Fruit fly (Drosophila melanogaster) whole organism, embryonic: ENCODE measurements around the gene Orc2.
A peak's percentile ranks its signal among the peaks of the same experiment; 100 is the strongest.

ENCODE experiments used
- Aef1 ChIP-seq: fragments of 200-800 bp; sonication (Bioruptor generic); IDR thresholded peaks from 3 replicates; pipeline ENCODE4 v1.3.6; 2022; ENCODE audit warnings: missing biosample characterization, missing genetic modification characterization
- CG11398 ChIP-seq: fragments of 200-800 bp; sonication (Bioruptor generic); optimal IDR thresholded peaks from 2 replicates; lab custom pipeline; 2016; ENCODE audit warnings: missing biosample characterization, missing genetic modification characterization
- CG12155 ChIP-seq: fragments of 200-800 bp; sonication (Bioruptor generic); optimal IDR thresholded peaks from 3 replicates; lab custom pipeline; 2016; ENCODE audit warnings: missing biosample characterization, missing genetic modification characterization
- CG14710 ChIP-seq: fragments of 200-800 bp; sonication (Bioruptor generic); optimal IDR thresholded peaks from 3 replicates; lab custom pipeline; 2019; ENCODE audit warnings: missing biosample characterization, mild to moderate bottlenecking, missing genetic modification characterization, moderate library complexity
- CG15514 ChIP-seq: fragments of 200-800 bp; sonication (Bioruptor generic); optimal IDR thresholded peaks from 3 replicates; lab custom pipeline; 2017; ENCODE audit warnings: missing biosample characterization, missing genetic modification characterization, mild to moderate bottlenecking, moderate library complexity, missing genetic modification reagents
- CG17912 ChIP-seq: fragments of 200-800 bp; sonication (Bioruptor generic); optimal IDR thresholded peaks from 2 replicates; lab custom pipeline; 2018; ENCODE audit warnings: missing biosample characterization, mild to moderate bottlenecking, missing genetic modification characterization
- CG18011 ChIP-seq: fragments of 200-800 bp; sonication (Bioruptor generic); optimal IDR thresholded peaks from 2 replicates; lab custom pipeline; 2017; ENCODE audit warnings: missing biosample characterization, missing genetic modification characterization, mild to moderate bottlenecking, moderate library complexity, missing genotype
- CG31365 ChIP-seq: fragments of 200-800 bp; sonication (Bioruptor generic); optimal IDR thresholded peaks from 2 replicates; lab custom pipeline; 2018; ENCODE audit warnings: missing biosample characterization, mild to moderate bottlenecking, missing genetic modification characterization
- CG32532 ChIP-seq: fragments of 200-800 bp; sonication (Bioruptor generic); IDR thresholded peaks from 2 replicates; pipeline ENCODE4 v1.3.6; 2022; ENCODE audit warnings: missing biosample characterization, missing genetic modification characterization
- CG32767 ChIP-seq: fragments of 200-800 bp; sonication (Bioruptor generic); IDR thresholded peaks from 2 replicates; pipeline ENCODE4 v1.3.6; 2022; ENCODE audit warnings: missing biosample characterization, missing genetic modification characterization
- CG3281 ChIP-seq: fragments of 200-800 bp; sonication (Bioruptor generic); optimal IDR thresholded peaks from 3 replicates; lab custom pipeline; 2017; ENCODE audit warnings: missing biosample characterization, mild to moderate bottlenecking, missing genetic modification characterization
- CG34224 ChIP-seq: fragments of 200-800 bp; sonication (Bioruptor generic); IDR thresholded peaks from 3 replicates; pipeline ENCODE4 v1.3.6; 2022; ENCODE audit warnings: missing biosample characterization, missing genetic modification characterization; ENCODE audit not compliant: partially characterized antibody
- CG4282 ChIP-seq: fragments of 200-800 bp; sonication (Bioruptor generic); optimal IDR thresholded peaks from 2 replicates; lab custom pipeline; 2016; ENCODE audit warnings: missing biosample characterization, missing genetic modification characterization
- CG4328 ChIP-seq: fragments of 200-800 bp; sonication (Bioruptor generic); optimal IDR thresholded peaks from 3 replicates; lab custom pipeline; 2017; ENCODE audit warnings: missing biosample characterization, missing genetic modification reagents, missing genetic modification characterization
- CG5953 ChIP-seq: fragments of 200-800 bp; sonication (Bioruptor generic); IDR thresholded peaks from 2 replicates; pipeline ENCODE4 v1.3.6; 2022; ENCODE audit warnings: missing biosample characterization, missing genetic modification characterization
- CG7357 ChIP-seq: fragments of 200-800 bp; sonication (Bioruptor generic); IDR thresholded peaks from 3 replicates; pipeline ENCODE4 v1.3.6; 2022; ENCODE audit warnings: missing biosample characterization, missing genetic modification characterization
- CG8089 ChIP-seq: fragments of 200-800 bp; sonication (Bioruptor generic); optimal IDR thresholded peaks from 3 replicates; lab custom pipeline; 2016; ENCODE audit warnings: missing biosample characterization, missing genetic modification characterization
- CTCF ChIP-seq: fragments of 200-800 bp; sonication (Bioruptor generic); optimal IDR thresholded peaks from 2 replicates; lab custom pipeline; 2017; ENCODE audit warnings: missing biosample characterization, mild to moderate bottlenecking, missing genetic modification characterization, moderate library complexity
- CkIIα-i1 ChIP-seq: fragments of 200-800 bp; sonication (Bioruptor generic); IDR thresholded peaks from 2 replicates; pipeline ENCODE4 v1.3.6; 2022; ENCODE audit warnings: missing biosample characterization, missing genetic modification characterization
- Fer1 ChIP-seq: fragments of 200-800 bp; sonication (Bioruptor generic); optimal IDR thresholded peaks from 2 replicates; lab custom pipeline; 2017; ENCODE audit warnings: missing biosample characterization, mild to moderate bottlenecking, missing genetic modification characterization
- Gug ChIP-seq: fragments of 200-800 bp; sonication (Bioruptor generic); IDR thresholded peaks from 4 replicates; pipeline ENCODE4 v1.3.6; 2022; ENCODE audit warnings: missing biosample characterization, missing genetic modification characterization
- MTF-1 ChIP-seq: fragments of 200-800 bp; sonication (Bioruptor generic); optimal IDR thresholded peaks from 2 replicates; lab custom pipeline; 2018; ENCODE audit warnings: missing biosample characterization, mild to moderate bottlenecking, missing genetic modification characterization, borderline replicate concordance
- Max ChIP-seq: fragments of 200-800 bp; sonication (Bioruptor generic); optimal IDR thresholded peaks from 2 replicates; lab custom pipeline; 2016; ENCODE audit warnings: missing biosample characterization, mild to moderate bottlenecking, missing genetic modification characterization
- Pdp1 ChIP-seq, 2 experiments: fragments of 200-800 bp; sonication (Bioruptor generic); optimal IDR thresholded peaks; 3 replicates each; lab custom pipeline; 2016; ENCODE audit warnings: missing biosample characterization in 2 of 2, missing genetic modification characterization in 2 of 2, mild to moderate bottlenecking in 1 of 2, moderate library complexity in 1 of 2
- Sin3A ChIP-seq: fragments of >200 bp; optimal IDR thresholded peaks from 2 replicates; lab custom pipeline; 2018
- Spps ChIP-seq: fragments of 200-800 bp; sonication (Bioruptor generic); optimal IDR thresholded peaks from 2 replicates; lab custom pipeline; 2018; ENCODE audit warnings: missing biosample characterization, mild to moderate bottlenecking, missing genetic modification characterization
- Tbp ChIP-seq: fragments of >200 bp; optimal IDR thresholded peaks from 2 replicates; lab custom pipeline; 2018; ENCODE audit warnings: missing biosample characterization, missing genetic modification characterization
- ase ChIP-seq: fragments of 200-800 bp; sonication (Bioruptor generic); IDR thresholded peaks from 3 replicates; pipeline ENCODE4 v1.3.6; 2022; ENCODE audit warnings: missing biosample characterization, missing genetic modification characterization
- bbx ChIP-seq: fragments of 200-800 bp; sonication (Bioruptor generic); IDR thresholded peaks from 2 replicates; pipeline ENCODE4 v1.3.6; 2022; ENCODE audit warnings: missing biosample characterization, missing genetic modification characterization; ENCODE audit not compliant: partially characterized antibody
- bsh ChIP-seq, 2 experiments: fragments of 200-800 bp; sonication (Bioruptor generic); optimal IDR thresholded peaks; 2 replicates each; lab custom pipeline; 2017 to 2018; ENCODE audit warnings: mild to moderate bottlenecking in 2 of 2, missing biosample characterization in 2 of 2, missing genetic modification characterization in 2 of 2, moderate library complexity in 1 of 2
- btn ChIP-seq: fragments of 200-800 bp; sonication (Bioruptor generic); optimal IDR thresholded peaks from 2 replicates; lab custom pipeline; 2016; ENCODE audit warnings: missing biosample characterization, missing genetic modification characterization
- cad ChIP-seq: fragments of >200 bp; optimal IDR thresholded peaks from 2 replicates; lab custom pipeline; 2017; ENCODE audit warnings: missing biosample characterization, missing genetic modification characterization
- chm ChIP-seq: fragments of 200-800 bp; sonication (Bioruptor generic); IDR thresholded peaks from 2 replicates; pipeline ENCODE4 v1.3.6; 2022; ENCODE audit warnings: missing biosample characterization, missing genetic modification characterization
- chn ChIP-seq: fragments of 200-800 bp; sonication (Bioruptor generic); optimal IDR thresholded peaks from 2 replicates; lab custom pipeline; 2016; ENCODE audit warnings: missing biosample characterization, missing genetic modification characterization
- disco-r ChIP-seq: fragments of 200-800 bp; sonication (Bioruptor generic); optimal IDR thresholded peaks from 2 replicates; lab custom pipeline; 2016; ENCODE audit warnings: missing biosample characterization, missing genetic modification characterization
- dpn ChIP-seq, 2 experiments: fragments of 200-800 bp; sonication (Bioruptor generic); optimal IDR thresholded peaks; 3 replicates each; lab custom pipeline; 2016; ENCODE audit warnings: missing biosample characterization in 2 of 2, missing genetic modification characterization in 2 of 2
- dysf ChIP-seq: fragments of 200-800 bp; sonication (Bioruptor generic); IDR thresholded peaks from 3 replicates; pipeline ENCODE4 v1.3.6; 2022; ENCODE audit warnings: missing biosample characterization, missing genetic modification characterization
- fd3F ChIP-seq: fragments of 200-800 bp; sonication (Bioruptor generic); optimal IDR thresholded peaks from 2 replicates; lab custom pipeline; 2018; ENCODE audit warnings: missing biosample characterization, mild to moderate bottlenecking, missing genetic modification characterization, moderate library complexity
- fru ChIP-seq: fragments of >200 bp; optimal IDR thresholded peaks from 2 replicates; lab custom pipeline; 2017
- grau ChIP-seq: fragments of 200-800 bp; optimal IDR thresholded peaks from 3 replicates; lab custom pipeline; 2019; ENCODE audit warnings: missing biosample characterization, mild to moderate bottlenecking, missing genetic modification characterization, moderate library complexity
- gt ChIP-seq: fragments of 200-800 bp; sonication (Bioruptor generic); IDR thresholded peaks from 2 replicates; pipeline ENCODE4 v1.3.6; 2022; ENCODE audit warnings: missing biosample characterization, missing genetic modification characterization
- odd ChIP-seq: fragments of 200-800 bp; sonication (Bioruptor generic); optimal IDR thresholded peaks from 2 replicates; lab custom pipeline; 2017; ENCODE audit warnings: missing biosample characterization, mild to moderate bottlenecking, missing genetic modification characterization
- pfk ChIP-seq: fragments of 200-800 bp; sonication (Bioruptor generic); optimal IDR thresholded peaks from 2 replicates; lab custom pipeline; 2018; ENCODE audit warnings: missing biosample characterization, mild to moderate bottlenecking, missing genetic modification characterization, moderate library complexity
- prd ChIP-seq, 3 experiments: fragments of >200 bp in 2 of 3; fragments of 200-800 bp in 1 of 3; sonication (Bioruptor generic) in 1 of 3; optimal IDR thresholded peaks in 2 of 3; IDR thresholded peaks in 1 of 3; 2 replicates in 2 of 3; 3 replicates in 1 of 3; pipeline versions ENCODE4 v1.3.6 to Lab custom; 2017 to 2022; ENCODE audit warnings: missing biosample characterization in 1 of 3, missing genetic modification characterization in 1 of 3
- run ChIP-seq: fragments of 200-800 bp; sonication (Bioruptor generic); optimal IDR thresholded peaks from 3 replicates; lab custom pipeline; 2018; ENCODE audit warnings: missing biosample characterization, mild to moderate bottlenecking, missing genetic modification characterization
- scrt ChIP-seq: fragments of 200-800 bp; sonication (Bioruptor generic); optimal IDR thresholded peaks from 2 replicates; lab custom pipeline; 2018; ENCODE audit warnings: missing biosample characterization, mild to moderate bottlenecking, missing genetic modification characterization, moderate library complexity
- sim ChIP-seq: fragments of 200-800 bp; sonication (Bioruptor generic); IDR thresholded peaks from 2 replicates; pipeline ENCODE4 v1.3.6; 2022; ENCODE audit warnings: missing biosample characterization, missing genetic modification characterization
- sqz ChIP-seq: fragments of 200-800 bp; sonication (Bioruptor generic); optimal IDR thresholded peaks from 3 replicates; lab custom pipeline; 2018; ENCODE audit warnings: missing biosample characterization, mild to moderate bottlenecking, missing genetic modification characterization
- trem ChIP-seq: fragments of 200-800 bp; optimal IDR thresholded peaks from 3 replicates; lab custom pipeline; 2019; ENCODE audit warnings: missing biosample characterization, mild to moderate bottlenecking, missing genetic modification characterization, moderate library complexity
- unpg ChIP-seq: fragments of 200-800 bp; sonication (Bioruptor generic); optimal IDR thresholded peaks from 3 replicates; lab custom pipeline; 2018; ENCODE audit warnings: missing biosample characterization, mild to moderate bottlenecking, missing genetic modification characterization, moderate library complexity
- wor ChIP-seq: fragments of 200-800 bp; sonication (Bioruptor generic); IDR thresholded peaks from 2 replicates; pipeline ENCODE4 v1.3.6; 2022; ENCODE audit warnings: missing biosample characterization, missing genetic modification characterization
- z ChIP-seq: fragments of 200-800 bp; sonication (Bioruptor generic); IDR thresholded peaks from 3 replicates; pipeline ENCODE4 v1.3.6; 2022; ENCODE audit warnings: missing biosample characterization, missing genetic modification characterization
- zen ChIP-seq: fragments of 200-800 bp; sonication (Bioruptor generic); optimal IDR thresholded peaks from 3 replicates; lab custom pipeline; 2018; ENCODE audit warnings: missing biosample characterization, mild to moderate bottlenecking, missing genetic modification characterization, moderate library complexity

Orc2 gene

DNA sequence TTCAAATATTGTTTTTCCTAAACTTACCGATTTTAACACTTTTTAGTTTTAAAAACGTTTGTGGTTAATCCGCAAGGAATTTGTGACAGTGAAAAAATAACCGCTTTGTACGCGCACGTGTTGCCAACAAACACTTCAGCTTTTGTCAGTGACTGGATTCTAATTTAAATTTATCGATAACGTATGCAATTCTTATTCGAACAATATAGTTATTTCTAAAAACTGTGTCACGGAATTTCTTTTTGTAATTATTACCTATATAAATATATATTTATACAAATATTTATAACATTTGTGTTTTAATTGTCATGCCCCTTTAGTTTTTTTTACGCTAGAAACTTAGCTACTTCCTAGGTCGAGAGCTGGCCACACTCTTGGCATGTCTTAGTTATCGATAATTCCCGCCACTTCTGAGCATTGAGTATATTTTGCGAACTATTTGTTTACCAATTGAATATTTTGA lies at the start of gene Orc2 (continued):
- TF ChIP-seq CG7357 (GFP tag; lab: Robert Waterston, UW) (no peak), scrt (GFP tag; lab: Kevin White, UChicago) (no peak), CG32767 (GFP tag; lab: Robert Waterston, UW) (no peak), pfk (no peak), Aef1 (GFP tag; lab: Robert Waterston, UW) (no peak), Spps (tag; lab: Kevin White, UChicago) (no peak), zen (tag; lab: Kevin White, UChicago) (peak; percentile 42), chm (GFP tag; lab: Robert Waterston, UW) (no peak), fd3F (GFP tag; lab: Kevin White, UChicago) (no peak), CG34224 (GFP tag; lab: Robert Waterston, UW) (no peak), run (tag; lab: Kevin White, UChicago) (no peak), Tbp (GFP tag; lab: Kevin White, UChicago) (no peak), dysf (GFP tag; lab: Robert Waterston, UW) (no peak), CG17912 (GFP tag; lab: Kevin White, UChicago) (no peak), CG12155 (GFP tag; lab: Kevin White, UChicago) (no peak), CG32532 (GFP tag; lab: Robert Waterston, UW) (no peak), fru (lab: Kevin White, UChicago) (no peak), btn (GFP tag; lab: Kevin White, UChicago) (no peak), chn (no peak), wor (GFP tag; lab: Robert Waterston, UW) (no peak), Sin3A (lab: Kevin White, UChicago) (peak; percentile 10), CG8089 (GFP tag; lab: Kevin White, UChicago) (no peak), sqz (GFP tag; lab: Kevin White, UChicago) (no peak), grau (tag; lab: Kevin White, UChicago) (peak; percentile 34), odd (GFP tag; lab: Kevin White, UChicago) (no peak), dpn (GFP tag; optimal IDR thresholded peaks at IDR 0.05; lab: Kevin White, UChicago) (no peak), CG4282 (no peak), bbx (GFP tag; lab: Robert Waterston, UW) (no peak), unpg (GFP tag; lab: Kevin White, UChicago) (no peak), CG15514 (peak; percentile 51), CkIIα-i1 (no peak), disco-r (GFP tag; lab: Kevin White, UChicago) (no peak), cad (GFP tag; lab: Kevin White, UChicago) (no peak), Fer1 (no peak), CG4328 (GFP tag; lab: Kevin White, UChicago) (no peak), CG14710 (tag; lab: Kevin White, UChicago) (peak; percentile 77), CG18011 (GFP tag; lab: Kevin White, UChicago) (peak; percentile 98), ase (no peak), bsh (GFP tag; optimal IDR thresholded peaks at IDR 0.05; lab: Kevin White, UChicago) (no peak), Pdp1 (GFP tag; optimal IDR thresholded peaks at IDR 0.05; lab: Kevin White, UChicago) (no peak), CG5953 (GFP tag; lab: Robert Waterston, UW) (no peak), sim (no peak), CG11398 (no peak), CTCF (GFP tag; lab: Kevin White, UChicago) (peak; percentile 10), z (GFP tag; lab: Robert Waterston, UW) (no peak), gt (no peak), trem (peak; percentile 62), Gug (GFP tag; lab: Robert Waterston, UW) (no peak), CG31365 (no peak), CG3281 (no peak), Max (GFP tag; lab: Kevin White, UChicago) (peak; percentile 93), prd (optimal IDR thresholded peaks at IDR 0.05; lab: Kevin White, UChicago) (no peak), prd (GFP tag; IDR thresholded peaks at IDR 0.05; lab: Robert Waterston, UW) (no peak), MTF-1 (GFP tag; lab: Kevin White, UChicago) (no peak)
